Worm (Caenorhabditis elegans) whole organism, early embryonic: ENCODE results near the gene seu-1.
"Not testable (repeated sequence)": the region's sequence is repeated elsewhere in the genome, so short reads cannot be mapped to it uniquely, and the experiment has no call there.

Source experiments
- B0310.2 ChIP-seq: sonication (generic microtip); optimal IDR thresholded peaks from 2 replicates; lab custom pipeline; 2016; ENCODE audit warnings: mild to moderate bottlenecking, missing genetic modification characterization, missing compliant biosample characterization
- F13C5.2 ChIP-seq: sonication (generic microtip); optimal IDR thresholded peaks from 2 replicates; lab custom pipeline; 2017; ENCODE audit warnings: mild to moderate bottlenecking, missing genetic modification characterization, inconsistent platforms, missing compliant biosample characterization
- aly-1 ChIP-seq: sonication (generic microtip); optimal IDR thresholded peaks from 2 replicates; lab custom pipeline; 2016; ENCODE audit warnings: missing genetic modification characterization, missing compliant biosample characterization
- ama-1 ChIP-seq: fragments of 150-350 bp; optimal IDR thresholded peaks from 2 replicates; lab custom pipeline; 2014
- ceh-13 ChIP-seq: fragments of 200-800 bp; sonication (Bioruptor generic); optimal IDR thresholded peaks from 2 replicates; lab custom pipeline; 2018; ENCODE audit warnings: mild to moderate bottlenecking, missing genetic modification characterization, missing compliant biosample characterization
- ceh-36 ChIP-seq: sonication (generic microtip); optimal IDR thresholded peaks from 2 replicates; lab custom pipeline; 2016; ENCODE audit warnings: missing genetic modification characterization, inconsistent platforms, missing compliant biosample characterization
- ets-7 ChIP-seq: sonication (generic microtip); optimal IDR thresholded peaks from 2 replicates; lab custom pipeline; 2016; ENCODE audit warnings: missing genotype, missing genetic modification characterization, missing compliant biosample characterization
- flt-1 ChIP-seq: fragments of 200-800 bp; sonication (Bioruptor generic); IDR thresholded peaks from 2 replicates; pipeline ENCODE4 v1.3.6; 2022; ENCODE audit warnings: missing genetic modification characterization, missing compliant biosample characterization
- hmbx-1 ChIP-seq: sonication (generic microtip); optimal IDR thresholded peaks from 2 replicates; lab custom pipeline; 2016; ENCODE audit warnings: mild to moderate bottlenecking, missing genetic modification characterization, missing compliant biosample characterization
- hmg-4 ChIP-seq: fragments of 200-800 bp; sonication (Bioruptor generic); optimal IDR thresholded peaks from 2 replicates; lab custom pipeline; 2018; ENCODE audit warnings: mild to moderate bottlenecking, missing genetic modification characterization, missing compliant biosample characterization
- hnd-1 ChIP-seq: sonication (generic microtip); optimal IDR thresholded peaks from 2 replicates; lab custom pipeline; 2016; ENCODE audit warnings: missing genetic modification characterization, missing compliant biosample characterization
- pes-1 ChIP-seq: fragments of 200-800 bp; sonication (Bioruptor generic); IDR thresholded peaks from 2 replicates; pipeline ENCODE4 v1.3.6; 2022; ENCODE audit warnings: missing genetic modification reagents, missing genetic modification characterization, missing compliant biosample characterization
- scrt-1 ChIP-seq: fragments of 200-800 bp; sonication (Bioruptor generic); IDR thresholded peaks from 2 replicates; pipeline ENCODE4 v1.3.6; 2022; ENCODE audit warnings: missing genetic modification characterization, missing compliant biosample characterization
- sea-1 ChIP-seq: fragments of 200-800 bp; sonication (Bioruptor generic); conservative IDR thresholded peaks from 2 replicates; pipeline ENCODE4 v1.3.6; 2022; ENCODE audit warnings: missing genetic modification characterization, missing compliant biosample characterization
- tbx-11 ChIP-seq: fragments of 200-800 bp; sonication (Bioruptor generic); IDR thresholded peaks from 2 replicates; pipeline ENCODE4 v1.3.6; 2022; ENCODE audit warnings: missing genetic modification characterization, missing compliant biosample characterization
- tbx-37 ChIP-seq: fragments of 200-800 bp; sonication (Bioruptor generic); conservative IDR thresholded peaks from 2 replicates; pipeline ENCODE4 v1.3.6; 2022; ENCODE audit warnings: missing genetic modification reagents, missing genetic modification characterization, missing compliant biosample characterization
- tra-4 ChIP-seq: sonication (generic microtip); optimal IDR thresholded peaks from 2 replicates; lab custom pipeline; 2017; ENCODE audit warnings: missing genetic modification characterization, missing compliant biosample characterization

Gene seu-1

ce11 chrIV:6301764-6302163, 27.7 kb upstream of the seu-1 start, which contains the start of gene srv-26:
Gene srv-26, minus strand, starts transcription at chrIV:6301864.
- TF ChIP-seq ceh-36 (tag; lab: Kevin White, UChicago) (no peak), hmg-4 (GFP tag; lab: Kevin White, UChicago) (no peak), F13C5.2 (tag; lab: Kevin White, UChicago) (no peak), hmbx-1 (tag; lab: Kevin White, UChicago) (no peak), tbx-37 (no peak), tbx-11 (GFP tag; lab: Robert Waterston, UW) (no peak), aly-1 (tag; lab: Kevin White, UChicago) (no peak), scrt-1 (GFP tag; lab: Robert Waterston, UW) (no peak), flt-1 (GFP tag; lab: Robert Waterston, UW) (no peak), ama-1 (no peak), pes-1 (GFP tag; lab: Robert Waterston, UW) (no peak), B0310.2 (no peak), sea-1 (no peak)

- TF ChIP-seq ama-1 (no peak), tbx-11 (GFP tag; lab: Robert Waterston, UW) (no peak), hnd-1 (tag; lab: Kevin White, UChicago) (no peak), ceh-36 (tag; lab: Kevin White, UChicago) (no peak), ets-7 (no peak), pes-1 (GFP tag; lab: Robert Waterston, UW) (no peak), hmbx-1 (tag; lab: Kevin White, UChicago) (no peak), hmg-4 (GFP tag; lab: Kevin White, UChicago) (no peak), B0310.2 (no peak)
Observed at ce11 chrIV:6303642-6304041, 25.8 kb upstream of the seu-1 start, which contains the start of gene srv-25. Gene srv-25, minus strand, starts transcription at chrIV:6303742.

ce11 chrIV:6307439-6307838, 22.0 kb upstream of the seu-1 start, which contains the start of gene csp-2:
Gene csp-2, plus strand, starts transcription at chrIV:6307739.
- no peak for TF ChIP-seq B0310.2
- TF ChIP-seq ets-7, result no peak
- TF ChIP-seq hnd-1 (tag; lab: Kevin White, UChicago), result no peak
- TF ChIP-seq ceh-36 (tag; lab: Kevin White, UChicago), result no peak
- no peak for TF ChIP-seq tra-4 (tag; lab: Kevin White, UChicago)
- TF ChIP-seq sea-1, result no peak
- no peak for TF ChIP-seq aly-1 (tag; lab: Kevin White, UChicago)
- no peak for TF ChIP-seq flt-1 (GFP tag; lab: Robert Waterston, UW)
- no peak for TF ChIP-seq tbx-37
- no peak for TF ChIP-seq ama-1
- no peak for TF ChIP-seq ceh-13 (GFP tag; lab: Kevin White, UChicago)
- TF ChIP-seq scrt-1 (GFP tag; lab: Robert Waterston, UW), result no peak
- TF ChIP-seq hmg-4 (GFP tag; lab: Kevin White, UChicago), result no peak
- TF ChIP-seq F13C5.2 (tag; lab: Kevin White, UChicago), result no peak
- no peak for TF ChIP-seq pes-1 (GFP tag; lab: Robert Waterston, UW)
- TF ChIP-seq tbx-11 (GFP tag; lab: Robert Waterston, UW), result no peak
- no peak for TF ChIP-seq hmbx-1 (tag; lab: Kevin White, UChicago)

- TF ChIP-seq ama-1; B0310.2; ceh-13 (GFP tag; lab: Kevin White, UChicago): not testable (repeated sequence)
Observed at ce11 chrIV:6317357-6317756, 12.1 kb upstream of the seu-1 start, which contains the start of gene Y73B6BL.12. Gene Y73B6BL.12, minus strand, starts transcription at chrIV:6317457.

- TF ChIP-seq F13C5.2 (tag; lab: Kevin White, UChicago), result peak; percentile 9
- peak; percentile 25 for TF ChIP-seq hmbx-1 (tag; lab: Kevin White, UChicago)
- no peak for TF ChIP-seq ceh-13 (GFP tag; lab: Kevin White, UChicago)
- peak; percentile 53; the same call in 1 of the 2 replicates for TF ChIP-seq pes-1 (GFP tag; lab: Robert Waterston, UW)
- TF ChIP-seq hnd-1 (tag; lab: Kevin White, UChicago), result no peak
- peak; percentile 81 for TF ChIP-seq tbx-37
Observed at ce11 chrIV:6321667-6322066, 7.8 kb upstream of the seu-1 start, which contains the start of gene Y73B6BL.29. Gene Y73B6BL.29, plus strand, starts transcription at chrIV:6321929.

- peak; percentile 73 for TF ChIP-seq hmg-4 (GFP tag; lab: Kevin White, UChicago)
- no peak for TF ChIP-seq scrt-1 (GFP tag; lab: Robert Waterston, UW)
- TF ChIP-seq tbx-37, result peak; percentile 54; the same call in 1 of the 2 replicates
- TF ChIP-seq hmbx-1 (tag; lab: Kevin White, UChicago), result no peak
- TF ChIP-seq tbx-11 (GFP tag; lab: Robert Waterston, UW), result peak; percentile 49; the same call in 1 of the 2 replicates
- TF ChIP-seq flt-1 (GFP tag; lab: Robert Waterston, UW), result peak; percentile 63; the same call in 1 of the 2 replicates
- TF ChIP-seq F13C5.2 (tag; lab: Kevin White, UChicago), result peak; percentile 80
- TF ChIP-seq pes-1 (GFP tag; lab: Robert Waterston, UW), result peak; percentile 54; the same call in 1 of the 2 replicates
Observed at ce11 chrIV:6323654-6324224, 5.7 kb upstream of the seu-1 start, which contains the start of gene sqd-1. Gene sqd-1, plus strand, starts transcription at chrIV:6324174.

- TF ChIP-seq pes-1 (GFP tag; lab: Robert Waterston, UW) (no peak), tbx-37 (no peak), ceh-13 (GFP tag; lab: Kevin White, UChicago) (no peak), ama-1 (no peak), scrt-1 (GFP tag; lab: Robert Waterston, UW) (no peak), hnd-1 (tag; lab: Kevin White, UChicago) (no peak), hmbx-1 (tag; lab: Kevin White, UChicago) (no peak), hmg-4 (GFP tag; lab: Kevin White, UChicago) (no peak), ets-7 (no peak)
Observed at ce11 chrIV:6325772-6326171, 3.7 kb upstream of the seu-1 start.
